Fruit fly (Drosophila melanogaster): ENCODE results near the gene Smr.

Gene Smr

dm6 chrX:12734710-12735462, 7.5 kb downstream of the Smr start (continued):
- no peak for TF ChIP-seq CG10565 (GFP tag; optimal IDR thresholded peaks at IDR 0.05)
- peak; percentile 82 for TF ChIP-seq ssp (GFP tag; IDR thresholded peaks at IDR 0.05)
- peak; percentile 81 for TF ChIP-seq zfh1 (GFP tag; IDR thresholded peaks at IDR 0.05)
- TF ChIP-seq HmgD (GFP tag; optimal IDR thresholded peaks at IDR 0.05) = no peak
- peak; percentile 46; the same call in 1 of the 2 replicates for TF ChIP-seq aop (GFP tag; IDR thresholded peaks at IDR 0.05)
- TF ChIP-seq Rfx (GFP tag; IDR thresholded peaks at IDR 0.05) = peak; percentile 91
- peak; percentile 85 for TF ChIP-seq CG14667 (GFP tag; IDR thresholded peaks at IDR 0.05)
- TF ChIP-seq CG2116 (GFP tag; optimal IDR thresholded peaks at IDR 0.05) = peak; percentile 42
- peak; percentile 81 for TF ChIP-seq CG14710 (tag; optimal IDR thresholded peaks at IDR 0.05)
- peak; percentile 68 for TF ChIP-seq jing (GFP tag; optimal IDR thresholded peaks at IDR 0.05)
- no peak for TF ChIP-seq bigmax (GFP tag; optimal IDR thresholded peaks at IDR 0.05)
- TF ChIP-seq CG1233 (GFP tag; optimal IDR thresholded peaks at IDR 0.05) = peak; percentile 86
- peak; percentile 81 for TF ChIP-seq H15 (GFP tag; IDR thresholded peaks at IDR 0.05)
- peak; percentile 88 for TF ChIP-seq CG11695 (GFP tag; IDR thresholded peaks at IDR 0.05)
- TF ChIP-seq CG15696 (tag; optimal IDR thresholded peaks at IDR 0.05) = peak; percentile 92
- peak; percentile 89 for TF ChIP-seq tap (tag; optimal IDR thresholded peaks at IDR 0.05)
- peak; percentile 75 for TF ChIP-seq CG11085 (GFP tag; IDR thresholded peaks at IDR 0.05)
- peak; percentile 80 for TF ChIP-seq caup (GFP tag; optimal IDR thresholded peaks at IDR 0.05; ENCODE audit: severe bottlenecking)
- TF ChIP-seq hbn (GFP tag; IDR thresholded peaks at IDR 0.05; ENCODE audit: partially characterized antibody) = no peak

DNA sequence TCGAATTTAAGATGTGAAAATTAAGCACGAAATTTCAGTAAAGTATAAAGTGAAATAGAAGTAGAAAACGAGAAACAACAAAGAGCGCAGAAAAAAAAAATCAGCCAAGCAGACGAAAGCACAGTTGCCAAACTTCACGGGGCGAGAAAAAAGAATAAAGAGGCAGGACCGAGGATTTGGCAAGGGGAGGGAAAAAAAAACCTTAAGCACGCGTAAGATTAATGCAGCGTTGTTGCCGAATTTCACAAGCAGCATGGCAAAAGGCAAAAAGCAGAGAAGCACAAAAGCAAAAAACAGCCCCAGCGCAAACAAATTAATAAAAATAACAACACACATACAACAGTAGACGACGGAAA, 8.1 kb downstream of the Smr start:
- TF ChIP-seq Fer1 (GFP tag; optimal IDR thresholded peaks at IDR 0.05) = no peak
- TF ChIP-seq CG5953 (GFP tag; IDR thresholded peaks at IDR 0.05) = 0 out of 2 replicates have a peak, but pooled peaks have one; percentile 55
- no peak for TF ChIP-seq Ravus (GFP tag; IDR thresholded peaks at IDR 0.05)
- TF ChIP-seq CG6765 (GFP tag; optimal IDR thresholded peaks at IDR 0.05) = no peak
- TF ChIP-seq nom (GFP tag; optimal IDR thresholded peaks at IDR 0.05) = no peak
- TF ChIP-seq CG10979 (tag; optimal IDR thresholded peaks at IDR 0.05) = no peak
- no peak for TF ChIP-seq Jarid2 (GFP tag; optimal IDR thresholded peaks at IDR 0.05)
- no peak for TF ChIP-seq CG31365 (tag; optimal IDR thresholded peaks at IDR 0.05)
- TF ChIP-seq CG31388 (GFP tag; optimal IDR thresholded peaks at IDR 0.05) = no peak
- TF ChIP-seq CG2120 (GFP tag; optimal IDR thresholded peaks at IDR 0.05) = no peak
- TF ChIP-seq Sox102F (GFP tag; optimal IDR thresholded peaks at IDR 0.05) = no peak
- TF ChIP-seq CG11695 (GFP tag; IDR thresholded peaks at IDR 0.05) = no peak
- TF ChIP-seq org-1 (GFP tag; optimal IDR thresholded peaks at IDR 0.05) = no peak
- TF ChIP-seq CG8765 (GFP tag; IDR thresholded peaks at IDR 0.05) = no peak
- no peak for TF ChIP-seq prd (optimal IDR thresholded peaks at IDR 0.05)
- TF ChIP-seq prd (GFP tag; IDR thresholded peaks at IDR 0.05) = peak; percentile 6; the same call in 2 of the 3 replicates
- no peak for TF ChIP-seq Dad (GFP tag; optimal IDR thresholded peaks at IDR 0.05)
- no peak for TF ChIP-seq CG8478 (optimal IDR thresholded peaks at IDR 0.05)
- TF ChIP-seq row (GFP tag; IDR thresholded peaks at IDR 0.05) = no peak
- no peak for TF ChIP-seq CG17568 (GFP tag; optimal IDR thresholded peaks at IDR 0.05)
- TF ChIP-seq CG4404 (GFP tag; IDR thresholded peaks at IDR 0.05) = no peak
- no peak for TF ChIP-seq CG1529 (GFP tag; optimal IDR thresholded peaks at IDR 0.05)
- no peak for TF ChIP-seq CG17912 (GFP tag; optimal IDR thresholded peaks at IDR 0.05)
- TF ChIP-seq knrl (GFP tag; IDR thresholded peaks at IDR 0.05; ENCODE audit: partially characterized antibody) = no peak
- no peak for TF ChIP-seq CG10654 (GFP tag; optimal IDR thresholded peaks at IDR 0.05)
- peak; percentile 74 for TF ChIP-seq Med (GFP tag)
- TF ChIP-seq CG4328 (GFP tag; optimal IDR thresholded peaks at IDR 0.05) = no peak
- TF ChIP-seq CG16813 (GFP tag; IDR thresholded peaks at IDR 0.05; ENCODE audit: partially characterized antibody) = no peak
- TF ChIP-seq ara (GFP tag; IDR thresholded peaks at IDR 0.05) = no peak
- TF ChIP-seq ap (GFP tag; IDR thresholded peaks at IDR 0.05) = 0 out of 2 replicates have a peak, but pooled peaks have one; percentile 20
- TF ChIP-seq Antp (GFP tag; optimal IDR thresholded peaks at IDR 0.05) = no peak
- no peak for TF ChIP-seq Elba2 (GFP tag; optimal IDR thresholded peaks at IDR 0.05)
- TF ChIP-seq CG9876 (GFP tag; optimal IDR thresholded peaks at IDR 0.05) = no peak
